Worm (Caenorhabditis elegans): ENCODE measurements around the gene C29E4.14.
"Not testable (repeated sequence)": the region's sequence is repeated elsewhere in the genome, so short reads cannot be mapped to it uniquely, and the experiment has no call there.

DNA sequence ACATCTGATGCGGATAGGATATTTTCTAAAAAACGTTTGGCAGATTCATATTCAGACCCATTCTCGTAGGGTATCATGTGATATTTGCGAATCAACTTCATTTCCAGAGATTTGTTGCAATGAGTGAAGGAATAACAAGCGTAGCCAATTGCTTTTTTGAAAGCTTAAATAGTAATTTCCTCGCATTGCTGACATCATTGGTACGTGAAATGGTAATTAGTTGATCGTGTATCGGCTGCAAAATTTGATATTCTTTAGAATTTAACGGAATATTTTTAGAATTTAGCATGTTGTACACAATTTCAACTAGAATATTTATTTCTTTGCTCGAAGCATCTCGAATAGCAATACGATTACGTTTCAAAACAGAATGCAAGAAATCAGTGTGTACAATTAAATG lies 42.7 kb downstream of the C29E4.14 start, which contains the start of gene F54H12.4:
- not testable (repeated sequence) for TF ChIP-seq K12H6.12 (tag; optimal IDR thresholded peaks at IDR 0.05); F55B11.4 (tag; optimal IDR thresholded peaks at IDR 0.05; ENCODE audit: borderline replicate concordance, insufficient read depth); mcd-1 (GFP tag; IDR thresholded peaks at IDR 0.05); Y95B8A.8 (GFP tag; IDR thresholded peaks at IDR 0.05); attf-5 (GFP tag; optimal IDR thresholded peaks at IDR 0.05); lin-54 (GFP tag; optimal IDR thresholded peaks at IDR 0.05); nfya-1 (tag; optimal IDR thresholded peaks at IDR 0.05; ENCODE audit: borderline replicate concordance, insufficient read depth); lag-1 (GFP tag; IDR thresholded peaks at IDR 0.05); lin-40 (tag; optimal IDR thresholded peaks at IDR 0.05); nhr-90 (tag; optimal IDR thresholded peaks at IDR 0.05); fkh-3 (tag; optimal IDR thresholded peaks at IDR 0.05); D2030.7 (GFP tag; IDR thresholded peaks at IDR 0.05)
